Fruit fly (Drosophila melanogaster) whole organism, embryonic: ENCODE data around the gene MsrA.

Experiments used
- ATbp ChIP-seq: fragments of 200-800 bp; sonication (Bioruptor generic); optimal IDR thresholded peaks from 2 replicates; lab custom pipeline; 2017; ENCODE audit warnings: missing biosample characterization, mild to moderate bottlenecking, missing genetic modification characterization, missing genetic modification reagents
- Adf1 ChIP-seq: fragments of 200-800 bp; sonication (Bioruptor generic); IDR thresholded peaks from 2 replicates; pipeline ENCODE4 v1.3.6; 2022; ENCODE audit warnings: missing biosample characterization, missing genetic modification characterization
- Antp ChIP-seq: fragments of 200-800 bp; sonication (Bioruptor generic); optimal IDR thresholded peaks from 3 replicates; lab custom pipeline; 2016; ENCODE audit warnings: missing biosample characterization, missing genetic modification characterization
- Atf-2 ChIP-seq: fragments of 200-800 bp; sonication (Bioruptor generic); optimal IDR thresholded peaks from 2 replicates; lab custom pipeline; 2016; ENCODE audit warnings: missing biosample characterization, missing genetic modification characterization
- BEAF-32 ChIP-seq: fragments of 200-800 bp; sonication (Bioruptor generic); optimal IDR thresholded peaks from 3 replicates; lab custom pipeline; 2017; ENCODE audit warnings: missing biosample characterization, missing genetic modification characterization, mild to moderate bottlenecking, moderate library complexity, missing genetic modification reagents
- Bdp1 ChIP-seq: fragments of 200-800 bp; sonication (Bioruptor generic); optimal IDR thresholded peaks from 3 replicates; lab custom pipeline; 2016; ENCODE audit warnings: missing biosample characterization, missing genetic modification characterization
- CG10543 ChIP-seq: fragments of 200-800 bp; sonication (Bioruptor generic); optimal IDR thresholded peaks from 3 replicates; lab custom pipeline; 2017; ENCODE audit warnings: missing biosample characterization, mild to moderate bottlenecking, missing genetic modification characterization, moderate library complexity
- CG10654 ChIP-seq: fragments of 200-800 bp; sonication (Bioruptor generic); optimal IDR thresholded peaks from 2 replicates; lab custom pipeline; 2016; ENCODE audit warnings: missing biosample characterization, missing genetic modification characterization
- CG10979 ChIP-seq: fragments of 200-800 bp; sonication (Bioruptor generic); optimal IDR thresholded peaks from 2 replicates; lab custom pipeline; 2018; ENCODE audit warnings: missing biosample characterization, mild to moderate bottlenecking, missing genetic modification characterization, moderate library complexity
- CG11723 ChIP-seq: fragments of 200-800 bp; sonication (Bioruptor generic); optimal IDR thresholded peaks from 2 replicates; lab custom pipeline; 2017; ENCODE audit warnings: missing biosample characterization, mild to moderate bottlenecking, missing genetic modification characterization
- CG12236 ChIP-seq: fragments of 200-800 bp; sonication (Bioruptor generic); optimal IDR thresholded peaks from 2 replicates; lab custom pipeline; 2016; ENCODE audit warnings: missing biosample characterization, missing genetic modification characterization
- CG14710 ChIP-seq: fragments of 200-800 bp; sonication (Bioruptor generic); optimal IDR thresholded peaks from 3 replicates; lab custom pipeline; 2019; ENCODE audit warnings: missing biosample characterization, mild to moderate bottlenecking, missing genetic modification characterization, moderate library complexity
- CG15073 ChIP-seq: fragments of 200-800 bp; sonication (Bioruptor generic); optimal IDR thresholded peaks from 2 replicates; lab custom pipeline; 2016; ENCODE audit warnings: missing biosample characterization, missing genetic modification characterization
- CG15601 ChIP-seq: fragments of 200-800 bp; sonication (Bioruptor generic); optimal IDR thresholded peaks from 3 replicates; lab custom pipeline; 2019; ENCODE audit warnings: missing biosample characterization, mild to moderate bottlenecking, missing genetic modification characterization, moderate library complexity
- CG1647 ChIP-seq: fragments of 200-800 bp; sonication (Bioruptor generic); optimal IDR thresholded peaks from 3 replicates; lab custom pipeline; 2016; ENCODE audit warnings: missing biosample characterization, missing genetic modification characterization
- CG18262 ChIP-seq: fragments of 200-800 bp; optimal IDR thresholded peaks from 3 replicates; lab custom pipeline; 2019; ENCODE audit warnings: missing biosample characterization, mild to moderate bottlenecking, missing genetic modification characterization, moderate library complexity
- CG18599 ChIP-seq: fragments of 200-800 bp; sonication (Bioruptor generic); optimal IDR thresholded peaks from 3 replicates; lab custom pipeline; 2017; ENCODE audit warnings: missing biosample characterization, missing genetic modification characterization, mild to moderate bottlenecking, moderate library complexity, missing genetic modification reagents
- CG2678 ChIP-seq: fragments of 200-800 bp; sonication (Bioruptor generic); optimal IDR thresholded peaks from 3 replicates; lab custom pipeline; 2019; ENCODE audit warnings: missing biosample characterization, mild to moderate bottlenecking, missing genetic modification characterization, moderate library complexity
- CG34224 ChIP-seq: fragments of 200-800 bp; sonication (Bioruptor generic); IDR thresholded peaks from 3 replicates; pipeline ENCODE4 v1.3.6; 2022; ENCODE audit warnings: missing biosample characterization, missing genetic modification characterization; ENCODE audit not compliant: partially characterized antibody
- CG34376 ChIP-seq: fragments of 200-800 bp; sonication (Bioruptor generic); optimal IDR thresholded peaks from 2 replicates; lab custom pipeline; 2018; ENCODE audit warnings: missing biosample characterization, mild to moderate bottlenecking, missing genetic modification characterization
- CG34422 ChIP-seq: fragments of 200-800 bp; sonication (Bioruptor generic); IDR thresholded peaks from 3 replicates; pipeline ENCODE4 v1.3.6; 2022; ENCODE audit warnings: missing biosample characterization, missing genetic modification characterization
- CG3838 ChIP-seq: fragments of 200-800 bp; sonication (Bioruptor generic); optimal IDR thresholded peaks from 3 replicates; lab custom pipeline; 2016; ENCODE audit warnings: missing biosample characterization, missing genetic modification characterization
- CG3847 ChIP-seq: fragments of 200-800 bp; sonication (Bioruptor generic); IDR thresholded peaks from 2 replicates; pipeline ENCODE4 v1.3.6; 2022; ENCODE audit warnings: missing biosample characterization, missing genetic modification characterization
- CG4707 ChIP-seq: fragments of 200-800 bp; sonication (Bioruptor generic); optimal IDR thresholded peaks from 2 replicates; lab custom pipeline; 2018; ENCODE audit warnings: missing biosample characterization, mild to moderate bottlenecking, missing genetic modification characterization, moderate library complexity
- CG6654 ChIP-seq: fragments of 200-800 bp; sonication (Bioruptor generic); optimal IDR thresholded peaks from 2 replicates; lab custom pipeline; 2017; ENCODE audit warnings: missing biosample characterization, mild to moderate bottlenecking, missing genetic modification characterization
- CTCF ChIP-seq: fragments of 200-800 bp; sonication (Bioruptor generic); optimal IDR thresholded peaks from 2 replicates; lab custom pipeline; 2017; ENCODE audit warnings: missing biosample characterization, mild to moderate bottlenecking, missing genetic modification characterization, moderate library complexity
- Dip3 ChIP-seq: fragments of 200-800 bp; sonication (Bioruptor generic); optimal IDR thresholded peaks from 3 replicates; lab custom pipeline; 2016; ENCODE audit warnings: missing biosample characterization, missing genetic modification characterization
- Elba2 ChIP-seq: fragments of 200-800 bp; sonication (Bioruptor generic); optimal IDR thresholded peaks from 3 replicates; lab custom pipeline; 2016; ENCODE audit warnings: missing biosample characterization, missing genetic modification characterization
- Gug ChIP-seq: fragments of 200-800 bp; sonication (Bioruptor generic); IDR thresholded peaks from 4 replicates; pipeline ENCODE4 v1.3.6; 2022; ENCODE audit warnings: missing biosample characterization, missing genetic modification characterization
- Med ChIP-seq: fragments of 200-800 bp; sonication (Bioruptor generic); peaks from one replicate; lab custom pipeline; 2016; ENCODE audit warnings: missing biosample characterization, missing genetic modification characterization, mild to moderate bottlenecking, inconsistent platforms, moderate library complexity
- Six4 ChIP-seq: fragments of 200-800 bp; sonication (Bioruptor generic); optimal IDR thresholded peaks from 2 replicates; lab custom pipeline; 2016; ENCODE audit warnings: missing biosample characterization, missing genetic modification characterization
- Sox102F ChIP-seq: fragments of 200-800 bp; sonication (Bioruptor generic); optimal IDR thresholded peaks from 2 replicates; lab custom pipeline; 2018; ENCODE audit warnings: missing biosample characterization, mild to moderate bottlenecking, missing genetic modification characterization, moderate library complexity
- YL-1 ChIP-seq: fragments of 200-800 bp; sonication (Bioruptor generic); optimal IDR thresholded peaks from 3 replicates; lab custom pipeline; 2017; ENCODE audit warnings: missing biosample characterization, mild to moderate bottlenecking, missing genetic modification characterization
- croc ChIP-seq: fragments of 200-800 bp; sonication (Bioruptor generic); conservative IDR thresholded peaks from 3 replicates; pipeline ENCODE4 v1.3.6; 2022; ENCODE audit warnings: missing biosample characterization, missing genetic modification characterization
- hb ChIP-seq: fragments of 200-800 bp; sonication (Bioruptor generic); IDR thresholded peaks from 3 replicates; pipeline ENCODE4 v1.3.6; 2022; ENCODE audit warnings: missing biosample characterization, missing genetic modification characterization; ENCODE audit not compliant: partially characterized antibody
- insv ChIP-seq, 2 experiments: fragments of 200-800 bp; sonication (Bioruptor generic); optimal IDR thresholded peaks; 3 replicates each; lab custom pipeline; 2016 to 2018; ENCODE audit warnings: missing biosample characterization in 2 of 2, missing genetic modification characterization in 2 of 2
- jigr1 ChIP-seq: fragments of 200-800 bp; sonication (Bioruptor generic); IDR thresholded peaks from 3 replicates; pipeline ENCODE4 v1.3.6; 2022; ENCODE audit warnings: missing biosample characterization, missing genetic modification characterization
- kay ChIP-seq: fragments of 200-800 bp; sonication (Bioruptor generic); optimal IDR thresholded peaks from 2 replicates; lab custom pipeline; 2016; ENCODE audit warnings: missing biosample characterization, missing genetic modification characterization
- ken ChIP-seq: fragments of 200-800 bp; sonication (Bioruptor generic); IDR thresholded peaks from 3 replicates; pipeline ENCODE4 v1.3.6; 2022; ENCODE audit warnings: missing biosample characterization, missing genetic modification characterization
- lab ChIP-seq: fragments of 200-800 bp; sonication (Bioruptor generic); optimal IDR thresholded peaks from 3 replicates; lab custom pipeline; 2017; ENCODE audit warnings: missing biosample characterization, missing genetic modification characterization, mild to moderate bottlenecking, moderate library complexity, missing genetic modification reagents
- otp ChIP-seq: fragments of 200-800 bp; sonication (Bioruptor generic); IDR thresholded peaks from 3 replicates; pipeline ENCODE4, ENCODE4 v1.3.6; 2022; ENCODE audit warnings: missing biosample characterization, missing genetic modification characterization
- p53 ChIP-seq: fragments of 200-800 bp; sonication (Bioruptor generic); optimal IDR thresholded peaks from 2 replicates; lab custom pipeline; 2016; ENCODE audit warnings: missing biosample characterization, missing genetic modification characterization
- pan ChIP-seq, 4 experiments: fragments of >200 bp in 3 of 4; fragments of 200-800 bp in 1 of 4; sonication (Bioruptor generic) in 1 of 4; optimal IDR thresholded peaks in 3 of 4; IDR thresholded peaks in 1 of 4; 2 replicates each; pipeline versions ENCODE4 v1.3.6 to Lab custom; 2017 to 2022; ENCODE audit warnings: missing biosample characterization in 2 of 4, missing genetic modification characterization in 2 of 4, mixed read lengths in 1 of 4
- prd ChIP-seq, 3 experiments: fragments of >200 bp in 2 of 3; fragments of 200-800 bp in 1 of 3; sonication (Bioruptor generic) in 1 of 3; optimal IDR thresholded peaks in 2 of 3; IDR thresholded peaks in 1 of 3; 2 replicates in 2 of 3; 3 replicates in 1 of 3; pipeline versions ENCODE4 v1.3.6 to Lab custom; 2017 to 2022; ENCODE audit warnings: missing biosample characterization in 1 of 3, missing genetic modification characterization in 1 of 3
- psq ChIP-seq: fragments of 200-800 bp; sonication (Bioruptor generic); optimal IDR thresholded peaks from 2 replicates; lab custom pipeline; 2017; ENCODE audit warnings: missing biosample characterization, missing genetic modification characterization
- sd ChIP-seq: fragments of 200-800 bp; sonication (Bioruptor generic); optimal IDR thresholded peaks from 3 replicates; lab custom pipeline; 2018; ENCODE audit warnings: missing biosample characterization, mild to moderate bottlenecking, missing genetic modification characterization, moderate library complexity
- tio ChIP-seq: fragments of 200-800 bp; sonication (Bioruptor generic); optimal IDR thresholded peaks from 2 replicates; lab custom pipeline; 2017; ENCODE audit warnings: missing biosample characterization, missing genetic modification characterization, inconsistent platforms
- wor ChIP-seq: fragments of 200-800 bp; sonication (Bioruptor generic); IDR thresholded peaks from 2 replicates; pipeline ENCODE4 v1.3.6; 2022; ENCODE audit warnings: missing biosample characterization, missing genetic modification characterization

Gene MsrA

DNA sequence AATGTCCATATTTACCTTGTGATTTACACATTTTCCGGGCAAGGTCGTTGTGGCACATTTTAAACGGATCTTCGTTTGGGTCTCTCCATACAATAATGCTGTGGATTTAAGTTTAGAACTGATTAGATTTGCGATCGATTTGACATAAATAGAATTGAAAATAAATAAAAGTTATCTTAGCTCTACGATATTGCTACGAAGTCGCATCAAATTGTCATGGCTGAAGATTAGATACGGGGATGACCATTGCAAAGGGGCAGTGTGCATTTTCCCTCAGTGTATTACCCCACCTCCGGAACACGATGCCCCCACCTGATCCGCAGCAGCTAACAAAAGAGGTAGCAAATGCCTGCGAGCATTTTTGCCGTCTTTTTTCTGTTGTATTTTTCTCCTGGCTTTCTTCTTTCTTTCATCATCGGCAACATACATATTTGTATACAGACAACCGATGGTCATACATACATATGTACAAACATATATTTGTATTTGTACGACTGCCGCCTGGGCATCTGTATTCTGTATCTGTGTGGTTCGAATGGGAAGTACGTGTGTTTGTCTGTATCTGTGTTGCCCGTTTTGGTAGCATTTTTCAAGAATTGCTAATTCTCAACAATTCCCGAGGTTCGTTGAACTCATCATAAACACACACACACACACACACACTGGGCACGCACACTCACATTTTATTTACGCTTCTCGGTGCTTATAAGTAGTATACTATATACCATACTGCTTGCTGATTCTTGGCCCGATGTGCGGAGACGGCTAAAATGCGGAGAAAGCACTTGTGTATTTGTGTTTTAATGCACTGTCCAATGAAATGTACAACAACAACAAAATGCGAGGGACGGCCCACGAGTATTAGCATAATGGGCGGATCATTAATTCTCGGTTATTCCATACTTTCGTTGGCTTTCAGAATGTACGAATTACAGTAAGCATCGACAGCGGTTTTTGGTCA, 33.9 kb downstream of the MsrA start (continued):
- TF ChIP-seq CG3847 (GFP tag; lab: Robert Waterston, UW) (no peak), CG34422 (no peak), psq (no peak), YL-1 (no peak), ken (GFP tag; lab: Robert Waterston, UW) (no peak), CG12236 (GFP tag; lab: Kevin White, UChicago) (no peak), CG11723 (no peak), Antp (GFP tag; lab: Kevin White, UChicago) (no peak), CG18262 (tag; lab: Kevin White, UChicago) (peak; percentile 41), BEAF-32 (GFP tag; lab: Kevin White, UChicago) (no peak), prd (optimal IDR thresholded peaks at IDR 0.05; lab: Kevin White, UChicago) (no peak), prd (GFP tag; IDR thresholded peaks at IDR 0.05; lab: Robert Waterston, UW) (peak; percentile 28; the same call in 1 of the 3 replicates), CG18599 (GFP tag; lab: Kevin White, UChicago) (no peak), hb (GFP tag; lab: Robert Waterston, UW) (no peak), CG4707 (GFP tag; lab: Kevin White, UChicago) (no peak), Gug (GFP tag; lab: Robert Waterston, UW) (peak; percentile 16; the same call in 1 of the 4 replicates), CG15601 (tag; lab: Kevin White, UChicago) (peak; percentile 6), CG10654 (GFP tag; lab: Kevin White, UChicago) (no peak), CG34376 (no peak), insv (GFP tag; optimal IDR thresholded peaks at IDR 0.05; lab: Kevin White, UChicago) (no peak), otp (GFP tag; lab: Robert Waterston, UW) (no peak), croc (GFP tag; lab: Robert Waterston, UW) (no peak), CG10979 (tag; lab: Kevin White, UChicago) (peak; percentile 8), p53 (no peak), CG10543 (GFP tag; lab: Kevin White, UChicago) (no peak), CTCF (GFP tag; lab: Kevin White, UChicago) (no peak), CG15073 (GFP tag; lab: Kevin White, UChicago) (no peak), ATbp (GFP tag; lab: Kevin White, UChicago) (no peak), CG2678 (tag; lab: Kevin White, UChicago) (no peak), Bdp1 (no peak), kay (GFP tag; lab: Kevin White, UChicago) (no peak), Elba2 (no peak), CG1647 (GFP tag; lab: Kevin White, UChicago) (no peak), sd (peak; percentile 53), jigr1 (GFP tag; lab: Robert Waterston, UW) (no peak), Atf-2 (no peak), pan (optimal IDR thresholded peaks at IDR 0.05; lab: Kevin White, UChicago) (no peak), pan (GFP tag; optimal IDR thresholded peaks at IDR 0.05 in 1 of 2, IDR thresholded peaks at IDR 0.05 in 1 of 2) (peak in 1 of 2 experiments; percentile 19), Adf1 (GFP tag; lab: Robert Waterston, UW) (no peak), lab (GFP tag; lab: Kevin White, UChicago) (peak; percentile 12), CG6654 (GFP tag; lab: Kevin White, UChicago) (no peak), tio (GFP tag; lab: Kevin White, UChicago) (no peak), Med (GFP tag; lab: Kevin White, UChicago) (peak; percentile 3), Six4 (GFP tag; lab: Kevin White, UChicago) (no peak), CG14710 (tag; lab: Kevin White, UChicago) (peak; percentile 6), wor (GFP tag; lab: Robert Waterston, UW) (no peak), Sox102F (GFP tag; lab: Kevin White, UChicago) (peak; percentile 17), CG3838 (GFP tag; lab: Kevin White, UChicago) (no peak), Dip3 (GFP tag; lab: Kevin White, UChicago) (no peak), CG34224 (GFP tag; lab: Robert Waterston, UW) (no peak)
